Worm (Caenorhabditis elegans): ENCODE results near the gene ets-6.

DNA sequence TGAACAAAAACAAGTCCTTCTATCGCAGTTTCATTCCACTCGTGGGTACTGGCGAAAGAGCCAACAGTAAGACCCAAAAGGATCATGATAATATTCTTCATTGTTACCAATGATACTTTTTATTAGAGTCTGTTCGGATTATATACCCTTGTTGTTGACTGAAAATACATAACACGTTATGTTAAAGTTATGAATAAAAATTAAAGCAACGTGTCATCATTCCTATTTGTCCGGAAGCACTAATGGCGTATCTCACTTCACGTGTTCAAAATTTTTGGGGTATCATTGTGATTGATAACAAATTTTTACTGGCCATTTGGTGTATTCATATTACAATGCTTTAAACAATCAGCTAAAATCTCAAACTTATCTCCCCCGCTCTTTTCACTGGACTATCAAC, 21.1 kb upstream of the ets-6 start, which contains the start of gene scl-26:
- TF ChIP-seq hmg-4 (GFP tag; optimal IDR thresholded peaks at IDR 0.05) (no peak), flt-1 (GFP tag; IDR thresholded peaks at IDR 0.05) (no peak), sea-1 (GFP tag; conservative IDR thresholded peaks at IDR 0.05) (no peak), ceh-36 (tag; optimal IDR thresholded peaks at IDR 0.05) (no peak), scrt-1 (GFP tag; IDR thresholded peaks at IDR 0.05) (no peak), ama-1 (optimal IDR thresholded peaks at IDR 0.05) (no peak), tra-4 (tag; optimal IDR thresholded peaks at IDR 0.05) (no peak), hnd-1 (tag; optimal IDR thresholded peaks at IDR 0.05) (no peak), B0310.2 (tag; optimal IDR thresholded peaks at IDR 0.05) (no peak), hmbx-1 (tag; optimal IDR thresholded peaks at IDR 0.05) (no peak), F13C5.2 (tag; optimal IDR thresholded peaks at IDR 0.05) (no peak), tbx-11 (GFP tag; IDR thresholded peaks at IDR 0.05) (no peak)
